Fruit fly (Drosophila melanogaster) Kc167 (cell line): ENCODE data around the gene Tyler.

Experiments used
- Myc ChIP-seq: fragments of >200 bp; optimal IDR thresholded peaks from 2 replicates; lab custom pipeline; 2017; ENCODE audit warnings: missing external identifiers
- Sin3A ChIP-seq: fragments of >200 bp; optimal IDR thresholded peaks from 2 replicates; lab custom pipeline; 2018; ENCODE audit warnings: missing external identifiers
- h ChIP-seq: fragments of >200 bp; optimal IDR thresholded peaks from 3 replicates; lab custom pipeline; 2018; ENCODE audit warnings: missing external identifiers
- insv ChIP-seq: fragments of >200 bp; optimal IDR thresholded peaks from 3 replicates; lab custom pipeline; 2018; ENCODE audit warnings: missing external identifiers
- psq ChIP-seq: fragments of >200 bp; optimal IDR thresholded peaks from 2 replicates; lab custom pipeline; 2017; ENCODE audit warnings: missing external identifiers
- ttk ChIP-seq: sonication (Bioruptor generic); optimal IDR thresholded peaks from 2 replicates; lab custom pipeline; 2017; ENCODE audit warnings: missing external identifiers

Tyler gene

DNA sequence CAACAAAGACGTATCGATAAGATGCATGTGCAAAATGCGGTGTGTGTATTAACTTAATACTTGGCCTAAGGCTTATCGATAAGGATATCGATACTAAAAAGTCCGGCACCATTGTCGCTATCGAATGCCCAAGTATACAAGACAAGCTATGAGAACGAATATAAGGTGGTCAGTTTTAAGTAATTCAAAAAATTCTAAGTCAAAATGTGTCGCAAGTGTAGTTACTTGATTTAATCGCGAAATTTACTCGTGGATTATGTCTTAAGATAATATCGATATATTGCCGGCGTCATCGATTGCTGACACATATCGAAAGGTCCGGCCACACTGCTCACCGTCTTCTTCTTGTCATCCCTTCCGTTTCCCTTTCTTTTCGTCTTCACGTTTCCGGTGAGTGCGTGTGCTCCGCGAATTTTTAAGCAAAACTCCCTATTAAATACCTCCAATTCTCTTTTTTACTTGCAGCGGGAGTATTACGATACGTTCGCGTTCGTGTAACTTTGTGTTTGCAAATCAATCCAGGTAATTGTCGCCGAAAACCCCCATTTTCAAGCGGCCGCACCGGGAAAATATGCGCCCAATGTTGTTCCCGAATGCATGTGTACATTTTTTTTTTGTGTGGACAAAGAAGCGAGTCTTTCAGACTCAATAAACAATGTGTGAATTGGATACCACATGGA is 13.5 kb upstream of the Tyler start, which contains the start of gene RpS10b:
Gene RpS10b, plus strand, starts transcription at position 348 of the 680 bp plus-strand sequence.
- TF ChIP-seq Sin3A (lab: Kevin White, UChicago): no peak
- no peak for TF ChIP-seq h

DNA sequence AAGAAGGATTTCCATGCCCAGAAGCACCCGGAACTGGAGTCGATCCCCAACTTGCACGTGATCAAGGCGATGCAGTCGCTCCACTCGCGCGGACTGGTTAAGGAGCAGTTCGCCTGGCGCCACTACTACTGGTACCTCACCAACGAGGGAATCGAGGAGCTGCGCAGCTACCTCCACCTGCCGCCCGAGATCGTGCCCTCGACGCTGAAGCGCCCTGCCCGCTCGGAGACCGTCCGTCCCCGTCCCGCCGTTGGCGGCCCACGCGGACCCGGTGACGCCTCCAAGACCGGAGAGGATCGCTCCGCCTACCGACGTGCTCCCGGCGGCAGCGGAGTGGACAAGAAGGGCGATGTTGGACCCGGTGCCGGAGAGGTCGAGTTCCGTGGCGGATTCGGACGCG is 12.8 kb upstream of the Tyler start:
- TF ChIP-seq Sin3A (lab: Kevin White, UChicago): no peak
- TF ChIP-seq insv (lab: Kevin White, UChicago): no peak
- no peak for TF ChIP-seq h
- TF ChIP-seq Myc (lab: Kevin White, UChicago): no peak
- no peak for TF ChIP-seq psq (lab: Kevin White, UChicago)
- TF ChIP-seq ttk (lab: Kevin White, UChicago): no peak

DNA sequence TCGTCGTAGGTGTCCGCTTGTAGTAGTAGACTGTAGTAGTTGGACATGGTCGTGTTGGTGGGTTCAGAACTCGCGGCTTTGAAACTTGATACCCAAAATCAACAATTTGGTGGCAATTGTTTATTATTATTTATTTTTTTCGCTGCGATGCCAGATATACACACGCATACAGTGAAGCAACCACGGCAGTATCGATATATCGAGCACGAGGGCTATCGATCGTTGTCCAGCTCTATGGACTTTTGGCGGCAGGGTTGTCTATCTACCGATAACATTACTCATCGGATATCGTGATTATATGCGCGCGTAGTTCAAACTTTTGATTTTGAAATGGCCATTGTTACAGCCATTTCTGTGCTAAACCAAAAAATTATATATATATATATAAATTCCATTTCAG is 9.7 kb upstream of the Tyler start, which contains the start of gene CG14220:
Gene CG14220, minus strand, starts transcription at position 208 of the 400 bp plus-strand sequence.
- TF ChIP-seq psq (lab: Kevin White, UChicago) (no peak), Myc (lab: Kevin White, UChicago) (no peak), h (no peak), insv (lab: Kevin White, UChicago) (no peak), ttk (lab: Kevin White, UChicago) (no peak), Sin3A (lab: Kevin White, UChicago) (no peak)

DNA sequence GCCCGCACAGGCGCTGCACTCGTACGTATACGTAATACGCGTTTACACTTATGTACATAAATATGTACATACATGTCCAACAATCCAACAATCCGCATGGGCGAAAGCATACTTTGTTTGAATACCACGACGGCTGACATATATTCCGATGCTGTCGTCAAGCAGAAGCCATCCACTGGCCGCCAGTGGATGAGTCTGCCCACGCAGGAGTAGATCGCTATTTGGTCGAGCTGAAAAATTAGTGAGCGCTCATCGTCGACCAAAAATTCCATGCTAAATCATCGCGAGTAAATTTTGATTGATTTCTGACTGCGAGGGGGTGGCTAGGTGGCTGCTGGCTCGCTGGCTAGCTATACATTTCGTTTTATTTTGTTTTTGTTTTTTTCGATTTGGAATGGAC is 8.8 kb upstream of the Tyler start:
- TF ChIP-seq h (no peak), psq (lab: Kevin White, UChicago) (no peak), Sin3A (lab: Kevin White, UChicago) (no peak)

DNA sequence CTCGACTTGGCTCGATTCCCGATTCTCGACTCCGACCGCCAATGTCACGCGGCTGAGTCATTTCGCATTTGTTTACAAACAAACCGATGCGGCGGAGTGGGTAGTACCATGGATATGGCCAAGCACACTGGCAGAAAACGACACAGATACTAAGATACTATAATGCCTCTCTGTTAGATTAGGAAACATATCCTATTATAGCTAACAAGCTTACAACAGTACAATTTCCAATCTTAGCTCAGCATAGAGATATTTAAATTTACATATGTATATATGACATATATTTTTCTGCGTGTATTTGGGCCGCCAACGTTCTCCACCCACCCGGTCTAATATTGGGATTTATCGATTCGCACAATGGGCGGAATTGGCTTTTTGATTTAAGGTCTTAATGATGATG is 7.4 kb upstream of the Tyler start:
- TF ChIP-seq ttk (lab: Kevin White, UChicago) (no peak), Sin3A (lab: Kevin White, UChicago) (no peak), insv (lab: Kevin White, UChicago) (no peak), Myc (lab: Kevin White, UChicago) (no peak), psq (lab: Kevin White, UChicago) (no peak), h (no peak)

DNA sequence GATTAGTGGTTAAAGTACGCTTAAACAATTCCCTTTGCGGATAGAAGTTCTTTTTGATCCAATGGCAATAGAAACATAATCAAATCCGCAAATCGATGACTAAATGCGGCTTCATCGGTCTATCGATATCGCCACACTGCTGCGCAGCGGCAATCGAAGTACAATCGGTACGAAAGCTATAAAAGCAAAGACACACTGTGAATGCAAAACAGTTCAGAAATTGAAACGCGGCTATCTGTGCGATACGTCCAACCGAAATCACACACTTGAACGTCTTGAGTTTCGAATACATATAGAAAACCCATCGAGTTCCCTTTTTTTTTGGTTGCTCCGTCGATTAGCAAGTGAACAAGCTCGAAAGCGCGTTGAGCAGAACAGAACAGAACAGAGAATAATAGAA is 6.3 kb upstream of the Tyler start, which contains the start of gene CG14207:
Gene CG14207, plus strand, starts transcription at position 203 of the 400 bp plus-strand sequence.
- TF ChIP-seq psq (lab: Kevin White, UChicago): no peak
- no peak for TF ChIP-seq ttk (lab: Kevin White, UChicago)
- no peak for TF ChIP-seq h
- no peak for TF ChIP-seq insv (lab: Kevin White, UChicago)
- TF ChIP-seq Sin3A (lab: Kevin White, UChicago): no peak
- no peak for TF ChIP-seq Myc (lab: Kevin White, UChicago)

DNA sequence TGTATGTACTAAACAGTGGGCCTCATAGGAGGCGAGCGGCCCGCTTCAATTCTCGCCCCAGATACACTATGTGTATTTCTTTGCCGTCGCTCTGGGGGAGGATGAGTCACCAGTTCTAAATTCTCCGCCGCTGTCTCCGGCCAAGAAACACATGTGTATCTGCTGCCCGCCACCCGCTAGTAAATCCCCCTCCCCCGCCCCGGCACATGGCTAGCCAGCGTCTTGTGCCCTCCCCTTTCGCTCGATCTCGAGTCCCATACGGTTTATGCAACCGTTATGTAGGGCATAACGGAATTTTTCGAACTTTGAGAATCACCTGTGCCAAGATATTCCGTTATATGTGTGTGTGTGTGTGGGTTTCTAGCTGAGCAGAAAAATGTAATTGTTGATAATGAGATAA is 5.4 kb upstream of the Tyler start:
- TF ChIP-seq Sin3A (lab: Kevin White, UChicago) (no peak), Myc (lab: Kevin White, UChicago) (no peak), h (no peak), insv (lab: Kevin White, UChicago) (no peak), psq (lab: Kevin White, UChicago) (no peak), ttk (lab: Kevin White, UChicago) (no peak)

DNA sequence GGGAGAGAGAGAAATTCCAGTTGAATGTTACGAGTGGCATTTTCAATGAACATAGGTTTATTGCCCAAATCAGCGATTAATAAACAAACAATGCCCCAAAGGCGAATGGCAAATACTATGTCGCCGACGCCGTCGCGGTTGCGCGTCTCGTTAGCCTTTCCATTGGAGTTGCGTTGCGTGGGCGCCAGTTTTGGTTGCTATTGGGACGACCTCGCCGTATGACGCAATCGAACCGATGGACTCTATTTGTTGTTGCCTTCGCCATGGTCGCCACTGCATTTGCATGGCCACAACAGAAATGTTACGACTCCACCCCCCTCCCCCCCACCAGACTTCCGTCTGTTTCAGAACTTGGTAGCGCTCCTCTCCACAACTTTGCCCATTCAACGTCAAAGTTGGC is 4.8 kb upstream of the Tyler start:
- TF ChIP-seq Sin3A (lab: Kevin White, UChicago) (no peak), insv (lab: Kevin White, UChicago) (no peak), ttk (lab: Kevin White, UChicago) (no peak), h (no peak), psq (lab: Kevin White, UChicago) (no peak), Myc (lab: Kevin White, UChicago) (no peak)

DNA sequence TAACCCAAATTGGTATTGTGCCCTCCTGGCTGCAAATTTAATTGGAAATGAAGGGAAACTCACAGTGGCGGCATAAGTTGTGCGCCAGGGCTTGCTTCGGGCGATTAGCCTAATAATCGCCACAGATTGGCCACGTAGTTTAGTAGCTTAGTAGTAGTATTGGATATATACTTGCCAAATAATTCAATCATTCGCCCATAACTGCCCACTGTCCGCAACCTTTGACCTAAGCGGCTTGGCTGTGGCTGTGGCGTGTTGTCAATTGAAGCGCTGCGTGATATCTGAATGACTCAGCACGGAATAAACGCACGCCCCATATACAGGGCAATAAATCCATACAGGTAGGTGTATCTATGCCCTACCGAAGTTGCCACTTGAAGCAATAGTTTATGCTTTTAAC is 4.4 kb upstream of the Tyler start:
- no peak for TF ChIP-seq h
- no peak for TF ChIP-seq psq (lab: Kevin White, UChicago)
- no peak for TF ChIP-seq insv (lab: Kevin White, UChicago)
- no peak for TF ChIP-seq Sin3A (lab: Kevin White, UChicago)
- no peak for TF ChIP-seq Myc (lab: Kevin White, UChicago)
- no peak for TF ChIP-seq ttk (lab: Kevin White, UChicago)

DNA sequence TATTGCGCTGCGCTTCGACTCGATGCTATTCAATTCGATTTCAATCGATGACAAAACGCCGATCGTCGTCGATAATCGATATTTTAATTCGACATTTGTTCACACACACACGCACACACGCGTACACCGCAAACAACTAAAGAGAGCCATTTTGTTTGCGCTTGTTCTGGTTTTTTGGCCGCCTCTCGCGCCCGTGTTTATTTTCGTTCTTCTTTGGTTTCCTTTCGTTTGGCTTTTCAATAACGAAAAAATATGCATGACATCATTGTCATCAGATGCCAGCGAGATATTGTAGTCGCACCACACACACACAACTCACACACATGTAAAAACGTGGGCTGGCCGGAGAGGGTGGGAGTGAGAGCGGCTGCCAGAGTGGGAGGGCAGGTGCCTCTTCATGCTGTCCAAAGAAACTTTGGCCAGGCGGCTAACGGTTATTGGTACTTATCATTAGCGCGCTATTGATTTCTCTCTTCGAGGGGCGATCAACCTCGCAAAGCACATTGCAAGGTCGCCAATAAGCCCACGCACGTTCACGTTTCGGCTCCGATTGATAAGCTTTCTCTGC is 3.2 kb upstream of the Tyler start:
- TF ChIP-seq ttk (lab: Kevin White, UChicago) (no peak), insv (lab: Kevin White, UChicago) (no peak), psq (lab: Kevin White, UChicago) (no peak), Sin3A (lab: Kevin White, UChicago) (no peak), h (no peak), Myc (lab: Kevin White, UChicago) (no peak)

DNA sequence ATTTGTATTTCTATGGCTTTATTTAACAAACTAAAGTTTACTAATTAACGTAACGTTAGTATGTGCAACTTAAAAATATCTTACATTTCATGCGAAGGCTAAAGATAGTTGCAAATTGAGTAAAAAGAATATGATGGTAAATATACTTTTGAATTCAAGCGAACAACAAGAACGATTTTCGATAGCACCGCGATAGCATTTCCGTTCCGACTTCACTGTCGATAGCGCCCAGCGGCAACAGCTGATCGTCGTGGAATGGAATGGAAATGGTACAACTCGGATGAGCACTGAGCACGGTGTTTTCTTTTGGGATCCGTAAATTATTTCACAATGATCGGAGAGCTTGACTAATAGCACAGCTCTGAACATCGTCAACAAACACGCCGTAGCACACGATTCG is 2.1 kb downstream of the Tyler start:
- TF ChIP-seq insv (lab: Kevin White, UChicago): no peak
- TF ChIP-seq ttk (lab: Kevin White, UChicago): no peak
- TF ChIP-seq h: no peak
- TF ChIP-seq Sin3A (lab: Kevin White, UChicago): no peak
- no peak for TF ChIP-seq Myc (lab: Kevin White, UChicago)
- TF ChIP-seq psq (lab: Kevin White, UChicago): no peak

DNA sequence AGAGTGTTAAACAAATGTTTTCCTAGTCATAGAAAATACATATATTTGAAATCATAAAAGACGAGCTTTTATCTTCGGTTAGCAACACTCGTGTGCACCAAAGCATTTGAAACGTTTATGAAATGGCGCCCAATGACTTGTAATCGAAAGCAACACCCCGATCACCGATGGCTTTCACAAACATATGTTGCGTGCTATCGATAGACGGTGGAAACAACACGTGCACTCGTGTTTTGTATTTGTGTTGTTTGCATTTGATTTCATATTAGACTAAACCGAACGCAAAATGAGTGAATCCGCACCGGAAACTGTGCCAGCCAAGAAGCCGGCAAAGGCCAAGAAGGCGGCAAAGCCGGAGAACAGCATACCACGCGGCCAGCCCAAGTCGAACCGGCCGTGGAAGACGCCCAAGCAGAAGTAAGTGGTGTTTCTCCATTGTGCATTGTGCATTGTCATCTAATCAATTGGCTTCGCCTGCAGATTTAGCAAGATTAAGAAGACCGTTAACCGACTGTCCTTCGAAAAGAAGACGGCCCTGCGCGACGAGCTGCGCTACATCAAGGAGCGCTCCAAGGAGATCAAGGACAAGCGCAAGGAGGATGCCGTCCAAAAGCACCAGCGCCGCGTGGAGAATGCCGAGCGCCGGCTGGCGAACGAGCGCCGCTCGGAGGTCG is 4.8 kb downstream of the Tyler start, which contains the start of gene CG14210:
Gene CG14210, plus strand, starts transcription at position 207 of the 674 bp plus-strand sequence.
- TF ChIP-seq psq (lab: Kevin White, UChicago) (no peak), Myc (lab: Kevin White, UChicago) (no peak), h (no peak), ttk (lab: Kevin White, UChicago) (no peak), insv (lab: Kevin White, UChicago) (no peak), Sin3A (lab: Kevin White, UChicago) (no peak)
